Worm (Caenorhabditis elegans) whole organism, L2 larva: ENCODE measurements around the gene irld-26.

ENCODE experiments used
- C34F6.9 ChIP-seq: fragments of 150-350 bp; optimal IDR thresholded peaks from 2 replicates; lab custom pipeline; 2014; ENCODE audit warnings: missing biosample characterization, missing genetic modification characterization
- F13H6.1 ChIP-seq: sonication (generic microtip); optimal IDR thresholded peaks from 2 replicates; lab custom pipeline; 2016; ENCODE audit warnings: missing genetic modification characterization, missing compliant biosample characterization
- Y55F3AM.14 ChIP-seq: fragments of 200-800 bp; sonication (Bioruptor generic); optimal IDR thresholded peaks from 2 replicates; lab custom pipeline; 2018; ENCODE audit warnings: mild to moderate bottlenecking, missing genetic modification characterization, missing compliant biosample characterization
- ZK546.5 ChIP-seq: sonication (generic microtip); optimal IDR thresholded peaks from 2 replicates; lab custom pipeline; 2017; ENCODE audit warnings: missing biosample characterization, missing genetic modification characterization
- alr-1 ChIP-seq: fragments of 150-350 bp; optimal IDR thresholded peaks from 2 replicates; lab custom pipeline; 2014; ENCODE audit warnings: missing biosample characterization, missing genetic modification characterization
- aly-2 ChIP-seq: fragments of 150-350 bp; optimal IDR thresholded peaks from 2 replicates; lab custom pipeline; 2014; ENCODE audit warnings: missing biosample characterization, missing genetic modification characterization
- ama-1 ChIP-seq: fragments of 150-350 bp; optimal IDR thresholded peaks from 2 replicates; lab custom pipeline; 2018; ENCODE audit warnings: inconsistent platforms
- blmp-1 ChIP-seq: sonication (generic microtip); optimal IDR thresholded peaks from 2 replicates; lab custom pipeline; 2017; ENCODE audit warnings: missing genetic modification characterization, mild to moderate bottlenecking, missing compliant biosample characterization, antibody characterized with exemption, moderate library complexity; ENCODE audit not compliant: insufficient read depth
- ceh-16 ChIP-seq: fragments of 150-350 bp; optimal IDR thresholded peaks from 2 replicates; lab custom pipeline; 2014; ENCODE audit warnings: missing biosample characterization, missing genetic modification characterization
- ceh-82 ChIP-seq: fragments of 150-350 bp; optimal IDR thresholded peaks from 2 replicates; lab custom pipeline; 2014; ENCODE audit warnings: missing biosample characterization, missing genetic modification characterization
- crh-2 ChIP-seq: sonication (generic microtip); optimal IDR thresholded peaks from 2 replicates; lab custom pipeline; 2017; ENCODE audit warnings: missing biosample characterization, missing genetic modification characterization
- egl-27 ChIP-seq: sonication (generic microtip); optimal IDR thresholded peaks from 3 replicates; lab custom pipeline; 2017; ENCODE audit warnings: missing biosample characterization, missing genetic modification reagents, missing genetic modification characterization
- elt-1 ChIP-seq: fragments of 150-350 bp; optimal IDR thresholded peaks from 2 replicates; lab custom pipeline; 2014; ENCODE audit warnings: missing biosample characterization, missing genetic modification characterization
- elt-3 ChIP-seq: sonication (generic microtip); optimal IDR thresholded peaks from 2 replicates; lab custom pipeline; 2017; ENCODE audit warnings: missing biosample characterization, missing genetic modification characterization
- fos-1 ChIP-seq: fragments of 150-350 bp; optimal IDR thresholded peaks from 2 replicates; lab custom pipeline; 2014; ENCODE audit warnings: missing biosample characterization, missing genetic modification characterization
- gmeb-1 ChIP-seq: fragments of 150-350 bp; optimal IDR thresholded peaks from 2 replicates; lab custom pipeline; 2014; ENCODE audit warnings: missing biosample characterization, missing genetic modification characterization
- lin-11 ChIP-seq: fragments of 150-350 bp; sonication (generic microtip); optimal IDR thresholded peaks from 2 replicates; lab custom pipeline; 2014; ENCODE audit warnings: missing biosample characterization, missing genetic modification characterization, inconsistent platforms, mixed read lengths
- lin-13 ChIP-seq: fragments of 150-350 bp; optimal IDR thresholded peaks from 2 replicates; lab custom pipeline; 2014; ENCODE audit warnings: missing biosample characterization, missing genetic modification reagents, missing genetic modification characterization
- lsy-2 ChIP-seq, 2 experiments: fragments of 150-350 bp in 1 of 2; sonication (generic microtip) in 1 of 2; optimal IDR thresholded peaks; 2 replicates each; lab custom pipeline; 2014 to 2017; ENCODE audit warnings: missing biosample characterization in 2 of 2, missing genetic modification characterization in 2 of 2
- mab-5 ChIP-seq: fragments of 150-350 bp; optimal IDR thresholded peaks from 2 replicates; lab custom pipeline; 2014; ENCODE audit warnings: missing biosample characterization, missing genetic modification characterization
- mbf-1 ChIP-seq: sonication (generic microtip); optimal IDR thresholded peaks from 2 replicates; lab custom pipeline; 2017; ENCODE audit warnings: missing biosample characterization, missing genetic modification characterization
- mdl-1 ChIP-seq, 2 experiments: fragments of 150-350 bp in 1 of 2; sonication (generic microtip) in 1 of 2; optimal IDR thresholded peaks; 2 replicates each; lab custom pipeline; 2017; ENCODE audit warnings: missing biosample characterization in 2 of 2, missing genetic modification characterization in 2 of 2
- nhr-10 ChIP-seq: sonication (generic microtip); optimal IDR thresholded peaks from 2 replicates; lab custom pipeline; 2017; ENCODE audit warnings: missing biosample characterization, missing genetic modification characterization
- nhr-11 ChIP-seq: fragments of 150-350 bp; optimal IDR thresholded peaks from 2 replicates; lab custom pipeline; 2014; ENCODE audit warnings: missing biosample characterization, missing genetic modification characterization
- nhr-129 ChIP-seq: fragments of 150-350 bp; optimal IDR thresholded peaks from 2 replicates; lab custom pipeline; 2014; ENCODE audit warnings: missing biosample characterization, missing genetic modification characterization
- nhr-21 ChIP-seq: fragments of 150-350 bp; optimal IDR thresholded peaks from 2 replicates; lab custom pipeline; 2014; ENCODE audit warnings: missing biosample characterization, missing genetic modification characterization
- nhr-23 ChIP-seq: fragments of 150-350 bp; optimal IDR thresholded peaks from 2 replicates; lab custom pipeline; 2014; ENCODE audit warnings: missing biosample characterization, missing genetic modification reagents, missing genetic modification characterization
- nhr-237 ChIP-seq: fragments of 150-350 bp; optimal IDR thresholded peaks from 2 replicates; lab custom pipeline; 2014; ENCODE audit warnings: missing biosample characterization, missing genetic modification characterization
- nhr-25 ChIP-seq: fragments of 150-350 bp; sonication (generic microtip); optimal IDR thresholded peaks from 3 replicates; lab custom pipeline; 2014; ENCODE audit warnings: missing biosample characterization, missing genetic modification characterization
- sem-4 ChIP-seq: fragments of 150-350 bp; optimal IDR thresholded peaks from 2 replicates; lab custom pipeline; 2014; ENCODE audit warnings: missing biosample characterization, missing genetic modification reagents, missing genetic modification characterization
- sma-3 ChIP-seq: sonication (generic microtip); optimal IDR thresholded peaks from 2 replicates; lab custom pipeline; 2016; ENCODE audit warnings: missing genetic modification reagents, missing genetic modification characterization, missing compliant biosample characterization
- sma-9 ChIP-seq, 2 experiments: fragments of 150-350 bp in 1 of 2; sonication (generic microtip) in 1 of 2; optimal IDR thresholded peaks; 2 replicates each; lab custom pipeline; 2014 to 2016; ENCODE audit warnings: missing genetic modification characterization in 2 of 2, mild to moderate bottlenecking in 1 of 2, missing biosample characterization in 1 of 2, missing compliant biosample characterization in 1 of 2, missing genetic modification reagents in 1 of 2, moderate library complexity in 1 of 2
- unc-39 ChIP-seq: fragments of 150-350 bp; optimal IDR thresholded peaks from 2 replicates; lab custom pipeline; 2014; ENCODE audit warnings: missing biosample characterization, missing genetic modification characterization
- ztf-4 ChIP-seq: fragments of 150-350 bp; optimal IDR thresholded peaks from 2 replicates; lab custom pipeline; 2014; ENCODE audit warnings: missing biosample characterization, missing genetic modification characterization

The irld-26 gene

DNA sequence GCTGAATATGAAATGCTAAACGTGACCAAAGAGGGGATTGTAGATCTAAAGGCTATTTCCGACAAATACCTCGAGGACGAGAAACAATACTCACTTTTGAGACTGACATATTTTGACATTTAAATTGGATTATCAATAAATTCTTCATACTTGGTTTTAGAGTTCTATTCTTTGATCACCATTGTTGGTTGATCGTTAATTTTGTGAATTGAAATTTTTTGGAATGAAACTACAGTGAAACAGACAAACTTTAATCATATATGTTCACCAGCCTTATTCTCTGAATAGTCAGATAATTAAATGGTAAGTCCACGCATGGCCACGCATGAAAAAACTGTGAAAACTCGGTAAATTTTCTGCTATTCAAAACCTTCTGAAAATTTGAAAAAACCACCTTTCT is 2.4 kb upstream of the irld-26 start, which contains the start of gene F11A5.18:
Gene F11A5.18, plus strand, starts transcription at position 301 of the 400 bp plus-strand sequence.
- no peak for TF ChIP-seq fos-1 (tag; lab: Kevin White, UChicago)
- no peak for TF ChIP-seq unc-39 (tag; lab: Kevin White, UChicago)
- TF ChIP-seq nhr-10 (tag; lab: Kevin White, UChicago) = no peak
- no peak for TF ChIP-seq nhr-21
- TF ChIP-seq lin-11 (tag; lab: Kevin White, UChicago) = no peak
- TF ChIP-seq elt-3 = no peak
- no peak for TF ChIP-seq egl-27 (tag; lab: Kevin White, UChicago)
- TF ChIP-seq sem-4 (tag; lab: Kevin White, UChicago) = no peak
- no peak for TF ChIP-seq mab-5
- no peak for TF ChIP-seq nhr-23 (tag; lab: Kevin White, UChicago)
- no peak for TF ChIP-seq sma-3 (GFP tag; lab: Kevin White, UChicago)
- TF ChIP-seq blmp-1 (tag; lab: Kevin White, UChicago) = no peak
- TF ChIP-seq nhr-129 (tag; lab: Kevin White, UChicago) = no peak
- no peak for TF ChIP-seq mbf-1 (tag; lab: Kevin White, UChicago)
- TF ChIP-seq, all 48 proteins: peak for 0

DNA sequence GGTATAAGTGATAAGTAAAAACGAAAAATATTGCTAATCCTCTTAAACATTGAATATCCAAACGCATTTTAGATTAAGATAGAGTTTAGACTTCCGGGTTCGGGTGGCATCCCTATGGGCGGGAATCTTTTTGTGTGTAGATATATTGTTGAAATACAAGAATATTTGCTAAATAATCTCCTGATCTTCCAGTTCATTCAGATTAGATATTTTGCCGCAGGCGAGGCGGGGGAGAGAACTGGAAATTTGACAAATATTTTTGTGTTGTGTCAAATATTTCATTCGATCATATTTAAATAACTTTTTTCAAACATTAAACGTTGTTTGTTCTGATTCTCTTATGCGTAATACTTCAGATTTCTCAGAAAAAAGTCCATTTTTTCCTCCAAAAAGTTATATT is 4.8 kb downstream of the irld-26 start, which contains the start of gene oac-15:
Gene oac-15, minus strand, starts transcription at position 101 of the 400 bp plus-strand sequence.
- TF ChIP-seq nhr-11 (no peak), nhr-25 (tag; lab: Kevin White, UChicago) (no peak), F13H6.1 (tag; lab: Kevin White, UChicago) (no peak), elt-1 (tag; lab: Kevin White, UChicago) (no peak), gmeb-1 (no peak), alr-1 (tag; lab: Kevin White, UChicago) (no peak), ama-1 (no peak), ZK546.5 (tag; lab: Kevin White, UChicago) (no peak), mdl-1 (tag; optimal IDR thresholded peaks at IDR 0.05; lab: Kevin White, UChicago) (no peak), nhr-237 (no peak), blmp-1 (tag; lab: Kevin White, UChicago) (no peak), unc-39 (tag; lab: Kevin White, UChicago) (no peak), mbf-1 (tag; lab: Kevin White, UChicago) (no peak), ceh-82 (tag; lab: Kevin White, UChicago) (no peak), lin-13 (GFP tag; lab: Kevin White, UChicago) (no peak)

- no peak for TF ChIP-seq ceh-16 (tag; lab: Kevin White, UChicago)
- TF ChIP-seq blmp-1 (tag; lab: Kevin White, UChicago) = no peak
- no peak for TF ChIP-seq lsy-2 (tag; optimal IDR thresholded peaks at IDR 0.05; lab: Kevin White, UChicago)
- no peak for TF ChIP-seq elt-3
- TF ChIP-seq sma-3 (GFP tag; lab: Kevin White, UChicago) = no peak
- no peak for TF ChIP-seq nhr-10 (tag; lab: Kevin White, UChicago)
- TF ChIP-seq F13H6.1 (tag; lab: Kevin White, UChicago) = no peak
These were observed 5.4 kb downstream of the irld-26 start, which contains the start of gene F11A5.16 for ce11 chrV:16210257-16211002. F11A5.16 (plus strand) TSS chrV:16210952.

DNA sequence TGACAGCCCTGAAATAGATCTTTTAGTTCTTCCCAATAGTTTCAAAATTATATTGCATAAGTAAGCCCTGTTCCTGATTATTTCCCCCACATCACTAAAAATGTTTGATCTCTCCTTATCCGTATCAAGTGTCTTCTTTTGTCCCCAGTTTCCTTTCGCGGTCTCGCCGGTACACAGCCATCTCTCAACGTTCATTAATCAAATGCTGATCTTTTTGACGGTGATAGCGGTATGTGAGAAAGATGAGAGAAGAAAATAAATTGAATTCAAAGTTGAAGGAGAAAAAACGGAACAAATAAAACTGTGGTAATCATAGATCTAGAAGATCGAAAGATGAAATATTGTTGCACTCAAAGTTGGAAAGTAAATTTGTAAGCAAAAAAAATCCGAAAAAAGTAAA is 6.7 kb downstream of the irld-26 start:
- TF ChIP-seq sma-9 (GFP tag; optimal IDR thresholded peaks at IDR 0.05; lab: Kevin White, UChicago) = peak; percentile 76
- no peak for TF ChIP-seq sma-9 (tag; optimal IDR thresholded peaks at IDR 0.05; lab: Kevin White, UChicago)
- no peak for TF ChIP-seq mab-5
- TF ChIP-seq nhr-21 = peak; percentile 61

DNA sequence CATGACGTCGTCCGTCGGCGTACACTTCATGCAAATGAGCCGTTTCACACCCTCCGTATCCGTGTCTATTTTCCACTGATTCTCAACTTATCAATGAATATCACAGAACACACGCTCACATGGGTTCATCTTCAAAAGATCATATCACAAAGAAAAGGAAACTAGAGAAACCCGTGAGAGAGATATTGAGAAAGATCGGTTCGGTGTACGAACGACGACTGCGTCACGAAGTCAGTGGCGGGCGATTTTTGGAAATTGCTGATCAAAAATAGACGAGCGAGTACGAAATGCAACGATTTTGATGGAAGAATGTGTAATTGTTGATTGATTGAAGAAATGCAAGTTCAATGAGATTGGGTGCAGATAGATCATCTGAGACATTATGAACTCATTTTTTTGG is 8.3 kb downstream of the irld-26 start:
- TF ChIP-seq nhr-21 = peak; percentile 81
- no peak for TF ChIP-seq C34F6.9 (tag; lab: Kevin White, UChicago)
- no peak for TF ChIP-seq lin-13 (GFP tag; lab: Kevin White, UChicago)
- TF ChIP-seq crh-2 (tag; lab: Kevin White, UChicago) = peak; percentile 5
- TF ChIP-seq nhr-25 (tag; lab: Kevin White, UChicago) = peak; percentile 45
- no peak for TF ChIP-seq nhr-23 (tag; lab: Kevin White, UChicago)
- peak; percentile 49 for TF ChIP-seq blmp-1 (tag; lab: Kevin White, UChicago)
- peak; percentile 0 for TF ChIP-seq egl-27 (tag; lab: Kevin White, UChicago)
- peak; percentile 27 for TF ChIP-seq gmeb-1
- no peak for TF ChIP-seq ztf-4 (tag; lab: Kevin White, UChicago)
- peak; percentile 36 for TF ChIP-seq sma-3 (GFP tag; lab: Kevin White, UChicago)
- no peak for TF ChIP-seq nhr-237
- TF ChIP-seq sma-9 (GFP tag; optimal IDR thresholded peaks at IDR 0.05; lab: Kevin White, UChicago) = peak; percentile 91
- TF ChIP-seq sma-9 (tag; optimal IDR thresholded peaks at IDR 0.05; lab: Kevin White, UChicago) = no peak
- TF ChIP-seq aly-2 (tag; lab: Kevin White, UChicago) = no peak
- peak; percentile 14 for TF ChIP-seq Y55F3AM.14 (GFP tag; lab: Kevin White, UChicago)
- TF ChIP-seq mdl-1 (tag; optimal IDR thresholded peaks at IDR 0.05; lab: Kevin White, UChicago) = peak in 1 of 2 experiments; percentile 3
